Worm (Caenorhabditis elegans): ENCODE data around the gene C10C5.7.

Gene C10C5.7

DNA sequence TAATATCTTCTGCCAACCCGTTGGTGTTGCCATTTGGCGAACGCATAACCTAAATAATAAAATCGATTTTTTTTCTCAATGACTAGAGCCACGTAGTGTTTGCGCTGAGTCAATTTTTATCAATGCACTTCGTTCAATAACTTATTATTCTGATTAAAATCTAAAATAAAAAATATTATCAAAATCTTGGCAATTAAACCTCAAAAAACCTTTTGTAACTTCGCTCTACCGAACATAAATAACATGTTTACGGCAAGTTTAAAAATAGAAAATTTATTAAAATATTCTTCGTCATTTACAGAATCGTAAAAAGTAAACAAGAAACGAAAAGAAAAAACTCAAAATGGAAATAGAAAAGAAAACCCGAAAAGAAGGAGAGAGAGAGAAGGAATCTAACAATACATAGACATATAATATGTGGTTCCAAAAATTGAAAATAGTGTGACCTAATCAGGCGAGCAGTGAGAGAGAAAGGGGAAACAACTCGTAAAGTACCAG, 41.8 kb upstream of the C10C5.7 start, which contains the start of gene pigc-1:
pigc-1 (minus strand) TSS at position 51 of the 498 bp plus-strand sequence.
- TF ChIP-seq pax-3 (tag; optimal IDR thresholded peaks at IDR 0.05) (no peak), efl-1 (optimal IDR thresholded peaks at IDR 0.05) (no peak), efl-1 (GFP tag; optimal IDR thresholded peaks at IDR 0.05 in 1 of 2) (peak in 1 of 2 experiments; percentile 16)

DNA sequence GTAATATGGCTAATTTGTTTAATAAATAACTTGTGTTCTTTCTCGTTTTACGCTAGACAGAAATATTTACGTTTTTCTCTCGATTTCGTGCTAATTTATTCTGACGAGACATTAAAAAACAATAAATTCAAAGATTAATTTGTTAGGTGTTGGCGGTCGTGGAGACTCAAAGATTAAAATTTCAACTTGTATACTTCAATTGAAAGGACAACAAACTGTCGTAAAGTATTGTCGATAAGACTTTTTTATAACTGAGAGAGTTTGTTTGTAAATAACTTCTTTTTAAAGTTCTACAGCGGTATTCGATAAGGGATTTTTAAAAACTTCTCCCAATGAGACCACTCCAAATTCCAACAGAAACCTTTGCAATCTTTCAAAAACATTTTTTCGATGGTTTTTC, 31.2 kb upstream of the C10C5.7 start:
- TF ChIP-seq mef-2 (tag; optimal IDR thresholded peaks at IDR 0.05) (no peak), irx-1 (tag; optimal IDR thresholded peaks at IDR 0.05) (no peak), nhr-84 (tag; optimal IDR thresholded peaks at IDR 0.05) (no peak), egl-27 (tag; optimal IDR thresholded peaks at IDR 0.05) (no peak), ets-5 (GFP tag; IDR thresholded peaks at IDR 0.05) (no peak), mep-1 (tag; optimal IDR thresholded peaks at IDR 0.05) (no peak), pqm-1 (tag; optimal IDR thresholded peaks at IDR 0.05) (no peak), C34B4.2 (tag; optimal IDR thresholded peaks at IDR 0.05) (no peak), fos-1 (tag; optimal IDR thresholded peaks at IDR 0.05) (no peak), xbp-1 (tag; optimal IDR thresholded peaks at IDR 0.05) (no peak), nhr-19 (GFP tag; conservative IDR thresholded peaks at IDR 0.05) (no peak), blmp-1 (tag; optimal IDR thresholded peaks at IDR 0.05) (no peak)

DNA sequence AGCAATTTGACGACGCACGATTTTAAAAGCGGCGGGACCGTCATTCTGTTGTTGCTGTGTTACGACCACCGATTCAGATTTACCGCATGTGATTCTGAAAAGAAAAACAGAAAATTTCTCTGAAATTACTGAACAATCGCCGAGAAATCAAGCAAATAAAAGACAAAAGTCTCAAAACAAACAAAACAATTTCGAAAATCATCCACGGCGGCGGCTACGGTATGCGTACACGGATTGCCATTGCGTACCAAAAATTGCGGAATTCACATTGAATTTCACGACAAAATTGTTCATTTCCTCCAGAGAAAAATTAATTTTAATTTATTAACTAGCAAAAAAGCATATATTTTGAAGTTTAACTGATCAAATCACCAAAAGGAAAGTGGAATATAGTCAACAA, 18.5 kb upstream of the C10C5.7 start, which contains the start of gene pezo-1:
pezo-1 (minus strand) TSS at position 101 of the 400 bp plus-strand sequence.
- TF ChIP-seq nhr-84 (tag; optimal IDR thresholded peaks at IDR 0.05) (no peak), F16B12.6 (tag; optimal IDR thresholded peaks at IDR 0.05) (peak; percentile 6), fkh-8 (tag; optimal IDR thresholded peaks at IDR 0.05) (no peak), dsc-1 (tag; optimal IDR thresholded peaks at IDR 0.05) (no peak), rnt-1 (tag; optimal IDR thresholded peaks at IDR 0.05) (no peak), blmp-1 (tag; optimal IDR thresholded peaks at IDR 0.05) (no peak), jun-1 (tag; optimal IDR thresholded peaks at IDR 0.05) (no peak), fos-1 (tag; optimal IDR thresholded peaks at IDR 0.05) (no peak), efl-1 (optimal IDR thresholded peaks at IDR 0.05) (no peak), efl-1 (GFP tag; optimal IDR thresholded peaks at IDR 0.05 in 1 of 2) (peak in 1 of 2 experiments; percentile 30), ceh-82 (tag; optimal IDR thresholded peaks at IDR 0.05) (no peak), pqm-1 (tag; optimal IDR thresholded peaks at IDR 0.05) (no peak), swsn-7 (tag; optimal IDR thresholded peaks at IDR 0.05) (no peak), aly-2 (tag; optimal IDR thresholded peaks at IDR 0.05) (no peak), lsy-2 (tag; optimal IDR thresholded peaks at IDR 0.05) (peak in 1 of 2 experiments; percentile 43), unc-130 (tag; optimal IDR thresholded peaks at IDR 0.05) (no peak), ceh-90 (tag; optimal IDR thresholded peaks at IDR 0.05) (no peak), aha-1 (tag; optimal IDR thresholded peaks at IDR 0.05) (no peak), pag-3 (tag; optimal IDR thresholded peaks at IDR 0.05; ENCODE audit: borderline replicate concordance, insufficient read depth) (no peak), C16A3.4 (tag; optimal IDR thresholded peaks at IDR 0.05) (no peak), nhr-12 (tag; optimal IDR thresholded peaks at IDR 0.05) (no peak), ceh-88 (GFP tag; IDR thresholded peaks at IDR 0.05) (no peak), nhr-77 (tag; optimal IDR thresholded peaks at IDR 0.05) (no peak)

DNA sequence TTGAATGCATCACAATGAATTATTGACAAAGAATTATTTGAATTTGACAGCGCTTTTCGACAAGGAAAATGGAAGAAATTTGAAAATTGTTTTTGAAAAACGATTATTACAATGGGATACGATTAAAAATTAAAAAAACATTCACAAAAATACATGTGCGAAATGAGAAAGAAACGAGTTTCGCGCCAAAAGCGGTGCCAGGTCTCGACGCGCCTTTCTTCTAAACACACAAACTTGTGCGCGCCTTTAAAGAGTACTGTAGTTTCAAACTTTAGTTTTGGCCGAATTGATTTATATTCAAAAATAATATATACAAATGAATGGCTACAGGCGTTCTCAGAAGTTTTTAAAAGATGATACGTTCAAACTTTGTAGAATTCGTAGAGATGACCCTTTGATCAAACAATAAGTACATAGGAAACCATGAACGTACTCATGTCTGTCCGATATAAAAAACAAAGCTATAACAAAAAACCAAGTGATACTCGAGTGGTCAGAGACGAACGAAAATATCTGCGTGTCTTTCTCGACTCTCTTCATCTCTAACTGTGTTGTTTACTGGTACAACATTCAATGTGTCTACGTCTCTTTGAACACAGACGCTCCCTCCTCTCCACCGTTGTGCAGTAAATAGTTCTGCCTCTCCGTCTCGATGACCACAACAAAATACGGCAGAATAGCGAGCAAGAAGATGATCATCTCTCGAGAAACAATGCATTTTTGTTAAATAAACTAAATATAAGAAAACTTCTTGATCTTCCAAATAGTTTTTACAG, 16.9 kb upstream of the C10C5.7 start:
- no peak for TF ChIP-seq nhr-90 (tag; optimal IDR thresholded peaks at IDR 0.05; ENCODE audit: poor library complexity)
- TF ChIP-seq ama-1 (optimal IDR thresholded peaks at IDR 0.05): no peak
- peak; percentile 36 for TF ChIP-seq rnt-1 (tag; optimal IDR thresholded peaks at IDR 0.05)
- no peak for TF ChIP-seq sox-4 (tag; optimal IDR thresholded peaks at IDR 0.05)
- TF ChIP-seq nhr-85 (tag): peak; percentile 62
- TF ChIP-seq aha-1 (tag; optimal IDR thresholded peaks at IDR 0.05): no peak
- no peak for TF ChIP-seq egl-13 (tag; optimal IDR thresholded peaks at IDR 0.05)
- peak in 1 of 2 experiments; percentile 45 for TF ChIP-seq lsy-2 (tag; optimal IDR thresholded peaks at IDR 0.05)
- TF ChIP-seq lin-35 (GFP tag; optimal IDR thresholded peaks at IDR 0.05): peak in 1 of 2 experiments; percentile 55
- TF ChIP-seq efl-1 (optimal IDR thresholded peaks at IDR 0.05): peak; percentile 19 to 40
- peak in 1 of 2 experiments; percentile 48 for TF ChIP-seq efl-1 (GFP tag; optimal IDR thresholded peaks at IDR 0.05 in 1 of 2)
- peak; percentile 16 for TF ChIP-seq mep-1 (tag; optimal IDR thresholded peaks at IDR 0.05)
- peak; percentile 41 for TF ChIP-seq snu-23 (GFP tag; optimal IDR thresholded peaks at IDR 0.05)
- TF ChIP-seq unc-62 (GFP tag; optimal IDR thresholded peaks at IDR 0.05): no peak
- TF ChIP-seq lin-14 (GFP tag; optimal IDR thresholded peaks at IDR 0.05): peak; percentile 59
- TF ChIP-seq nhr-71 (tag; optimal IDR thresholded peaks at IDR 0.05): peak; percentile 9
